Fruit fly (Drosophila melanogaster): Measurements from ENCODE around the gene CG1090.

Gene CG1090

DNA sequence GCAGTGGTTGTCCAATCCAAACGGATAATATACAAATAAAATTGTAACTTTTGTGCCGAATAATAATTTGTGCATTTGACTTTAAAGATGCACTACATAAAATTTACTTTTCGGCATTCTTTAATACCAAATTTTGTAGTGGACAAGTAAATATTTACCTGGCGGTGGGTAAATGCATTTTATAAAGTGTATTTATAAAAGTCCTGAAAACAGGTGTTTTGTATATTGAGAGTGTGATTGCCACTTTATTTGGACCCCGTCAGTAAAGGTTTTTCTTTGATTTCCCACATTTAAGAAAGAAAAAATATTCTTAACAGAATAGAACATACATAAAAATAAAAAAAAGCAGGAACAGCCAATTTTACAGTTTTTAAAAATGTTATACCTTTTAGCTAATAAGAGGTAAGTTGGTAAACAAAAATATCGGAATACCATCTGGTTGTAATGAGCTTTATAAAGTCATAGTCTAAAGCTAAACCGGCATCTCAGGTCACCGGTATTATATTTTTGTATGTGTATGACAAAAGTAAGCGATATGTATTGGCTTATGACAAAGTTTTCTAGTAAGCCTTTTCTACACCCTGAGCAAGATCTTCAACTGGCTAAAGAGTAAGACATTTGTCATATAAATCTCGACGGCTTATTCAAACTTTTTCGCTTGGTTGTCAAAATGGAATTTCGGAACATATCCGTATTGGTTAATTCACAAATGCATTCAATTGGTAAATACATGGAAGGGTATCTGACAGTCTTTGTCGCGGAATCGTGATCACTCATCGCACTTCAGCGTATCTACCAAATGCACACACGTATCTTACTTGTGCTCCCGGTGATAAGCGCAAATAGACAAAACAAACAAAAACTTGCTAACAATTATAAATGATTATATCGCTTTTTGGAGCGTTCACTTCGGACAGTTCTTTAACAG, 35.2 kb downstream of the CG1090 start (continued):
- TF ChIP-seq mirr (GFP tag; optimal IDR thresholded peaks at IDR 0.05) = peak; percentile 90
- TF ChIP-seq pros (GFP tag; optimal IDR thresholded peaks at IDR 0.05) = no peak
- no peak for TF ChIP-seq CG8478 (optimal IDR thresholded peaks at IDR 0.05)
- peak; percentile 78 for TF ChIP-seq CG15514 (GFP tag; optimal IDR thresholded peaks at IDR 0.05)
- TF ChIP-seq CG8388 (GFP tag; optimal IDR thresholded peaks at IDR 0.05) = peak; percentile 81
- peak; percentile 66 for TF ChIP-seq gcm (GFP tag; optimal IDR thresholded peaks at IDR 0.05)
- TF ChIP-seq Camta (GFP tag; optimal IDR thresholded peaks at IDR 0.05) = peak; percentile 79
- TF ChIP-seq CG4730 (GFP tag; IDR thresholded peaks at IDR 0.05) = peak; percentile 83
- peak; percentile 87 for TF ChIP-seq CG2712 (tag; optimal IDR thresholded peaks at IDR 0.05)
- TF ChIP-seq chinmo (GFP tag; IDR thresholded peaks at IDR 0.05; ENCODE audit: partially characterized antibody) = no peak
- peak; percentile 57 for TF ChIP-seq CG8281 (tag; optimal IDR thresholded peaks at IDR 0.05)
- peak; percentile 70 for TF ChIP-seq gt (GFP tag; IDR thresholded peaks at IDR 0.05)
- peak; percentile 95 for TF ChIP-seq Drgx (GFP tag; IDR thresholded peaks at IDR 0.05)
- peak; percentile 59 for TF ChIP-seq NC2α (GFP tag; optimal IDR thresholded peaks at IDR 0.05)
- peak; percentile 86 for TF ChIP-seq CG32532 (GFP tag; IDR thresholded peaks at IDR 0.05)
- peak; percentile 80 for TF ChIP-seq CG14014 (GFP tag; IDR thresholded peaks at IDR 0.05)
- peak; percentile 64 for TF ChIP-seq Atf3 (GFP tag; optimal IDR thresholded peaks at IDR 0.05)
- TF ChIP-seq CG8944 (GFP tag; optimal IDR thresholded peaks at IDR 0.05) = peak; percentile 87
- peak; percentile 79 for TF ChIP-seq Atf-2 (GFP tag; optimal IDR thresholded peaks at IDR 0.05)
- TF ChIP-seq nau (GFP tag; optimal IDR thresholded peaks at IDR 0.05) = peak; percentile 84
- TF ChIP-seq CG33557 (GFP tag; optimal IDR thresholded peaks at IDR 0.05) = no peak
- TF ChIP-seq tio (GFP tag; optimal IDR thresholded peaks at IDR 0.05) = peak; percentile 63
- no peak for TF ChIP-seq Hr78 (GFP tag; optimal IDR thresholded peaks at IDR 0.05)
- no peak for TF ChIP-seq Hr39 (optimal IDR thresholded peaks at IDR 0.05)
- no peak for TF ChIP-seq hth (optimal IDR thresholded peaks at IDR 0.05)
- TF ChIP-seq CG7839 (tag; optimal IDR thresholded peaks at IDR 0.05) = peak; percentile 94
- TF ChIP-seq CG7928 (GFP tag; optimal IDR thresholded peaks at IDR 0.05) = peak; percentile 39
- peak; percentile 75 for TF ChIP-seq wdn (GFP tag; IDR thresholded peaks at IDR 0.05)
- peak; percentile 26; the same call in 1 of the 2 replicates for TF ChIP-seq sim (GFP tag; IDR thresholded peaks at IDR 0.05)
- peak; percentile 74 for TF ChIP-seq CG13123 (GFP tag; optimal IDR thresholded peaks at IDR 0.05)
- TF ChIP-seq D19A (tag; optimal IDR thresholded peaks at IDR 0.05) = peak; percentile 99
- TF ChIP-seq ATbp (GFP tag; optimal IDR thresholded peaks at IDR 0.05) = peak; percentile 86
- TF ChIP-seq Meics (GFP tag; optimal IDR thresholded peaks at IDR 0.05) = peak; percentile 88
- peak; percentile 81 for TF ChIP-seq CG9876 (GFP tag; optimal IDR thresholded peaks at IDR 0.05)
- no peak for TF ChIP-seq CG15479 (GFP tag; optimal IDR thresholded peaks at IDR 0.05)
- peak; percentile 57 for TF ChIP-seq luna (GFP tag; optimal IDR thresholded peaks at IDR 0.05)
- peak; percentile 51; the same call in 1 of the 2 replicates for TF ChIP-seq CG10959 (GFP tag; IDR thresholded peaks at IDR 0.05)
- peak; percentile 81 for TF ChIP-seq Mes4 (GFP tag; optimal IDR thresholded peaks at IDR 0.05)
- TF ChIP-seq bowl (GFP tag; IDR thresholded peaks at IDR 0.05) = peak; percentile 73; the same call in 1 of the 2 replicates
- TF ChIP-seq Hmx (GFP tag; optimal IDR thresholded peaks at IDR 0.05) = peak; percentile 18
- no peak for TF ChIP-seq hbn (GFP tag; IDR thresholded peaks at IDR 0.05; ENCODE audit: partially characterized antibody)
- TF ChIP-seq Taf1 (GFP tag; IDR thresholded peaks at IDR 0.05) = peak; percentile 70; the same call in 1 of the 2 replicates
- TF ChIP-seq CG34224 (GFP tag; IDR thresholded peaks at IDR 0.05; ENCODE audit: partially characterized antibody) = no peak
- TF ChIP-seq ro (GFP tag; IDR thresholded peaks at IDR 0.05) = peak; percentile 74
- TF ChIP-seq Trl (optimal IDR thresholded peaks at IDR 0.05) = no peak
- TF ChIP-seq Trl (GFP tag; optimal IDR thresholded peaks at IDR 0.05) = peak; percentile 87
- peak; percentile 58; the same call in 1 of the 3 replicates for TF ChIP-seq CG11560 (tag; IDR thresholded peaks at IDR 0.05)
- TF ChIP-seq Chrac-16 (GFP tag; optimal IDR thresholded peaks at IDR 0.05) = peak; percentile 76
- peak; percentile 73 for TF ChIP-seq slp2 (GFP tag; optimal IDR thresholded peaks at IDR 0.05)
- TF ChIP-seq CG13624 (GFP tag; optimal IDR thresholded peaks at IDR 0.05) = peak; percentile 93

Measured in whole organism, embryonic.